In the genomic region with DNA sequence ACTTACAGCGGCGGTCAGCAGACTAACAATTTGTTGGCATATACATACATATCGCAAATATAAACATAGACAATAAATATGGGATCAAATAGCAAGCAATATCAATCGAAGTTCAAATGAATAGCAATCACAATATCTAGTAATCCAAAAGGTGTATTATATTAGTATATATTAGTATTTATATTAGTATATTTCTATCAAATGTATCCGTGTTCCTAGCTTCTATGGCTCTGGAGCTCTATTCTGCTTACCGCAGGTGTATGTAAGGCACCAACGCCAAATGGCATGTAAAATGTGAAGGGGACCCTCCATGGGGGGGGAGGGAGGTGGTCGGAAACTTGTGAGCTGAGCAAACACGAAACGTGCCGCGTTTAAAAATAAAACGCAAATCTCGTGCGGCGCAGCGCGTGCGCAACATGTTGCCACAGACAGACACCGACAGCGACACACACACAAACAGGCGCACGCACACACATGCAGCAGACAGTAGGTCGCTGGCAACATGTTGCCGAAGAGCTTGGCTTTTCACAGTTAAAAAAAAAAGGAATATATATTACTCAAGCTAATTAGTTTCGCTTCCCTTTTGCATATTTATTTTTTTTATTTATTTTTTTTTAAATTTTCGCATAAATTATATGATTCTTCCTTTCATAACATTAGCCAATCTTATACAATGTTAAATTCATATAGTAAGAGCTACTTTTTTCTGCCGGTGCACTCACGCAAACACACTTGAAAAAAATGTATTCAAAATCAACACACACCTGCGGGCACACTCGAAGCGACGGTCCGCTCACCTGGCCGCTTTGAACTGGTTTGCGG, we compare ENCODE assay signal across 1 fruit fly cellular context.
TF ChIP-seq lines count a peak whose summit lies in the region.

No protein-coding gene starts in this region.

TF ChIP-seq in whole organism, embryonic, 481 proteins besides CTCF, POLR2A, EP300 and RAD21 (continued from another document and continues in another):
- TF ChIP-seq sisA (GFP tag; IDR thresholded peaks at IDR 0.05; lab: Robert Waterston, UW) (peak; percentile 71), Chrac-16 (GFP tag; optimal IDR thresholded peaks at IDR 0.05; lab: Kevin White, UChicago) (peak; percentile 47), CG6654 (GFP tag; optimal IDR thresholded peaks at IDR 0.05; lab: Kevin White, UChicago) (peak; percentile 2), eve (GFP tag; optimal IDR thresholded peaks at IDR 0.05; lab: Kevin White, UChicago) (peak in 1 of 2 experiments; percentile 64), CG9797 (GFP tag; optimal IDR thresholded peaks at IDR 0.05; lab: Kevin White, UChicago) (no peak), CG11093 (GFP tag; IDR thresholded peaks at IDR 0.05; lab: Robert Waterston, UW) (peak; percentile 39; the same call in 1 of the 3 replicates), Neu2 (GFP tag; optimal IDR thresholded peaks at IDR 0.05; lab: Kevin White, UChicago; ENCODE audit: borderline replicate concordance) (no peak), insv (GFP tag; optimal IDR thresholded peaks at IDR 0.05; lab: Kevin White, UChicago) (no peak), hth (optimal IDR thresholded peaks at IDR 0.05; lab: Kevin White, UChicago) (no peak), stwl (tag; optimal IDR thresholded peaks at IDR 0.05; lab: Kevin White, UChicago) (no peak), CG2712 (tag; optimal IDR thresholded peaks at IDR 0.05; lab: Kevin White, UChicago) (peak; percentile 72), CG7839 (tag; optimal IDR thresholded peaks at IDR 0.05; lab: Kevin White, UChicago) (peak; percentile 77), unpg (GFP tag; optimal IDR thresholded peaks at IDR 0.05; lab: Kevin White, UChicago) (peak; percentile 67), Bdp1 (GFP tag; optimal IDR thresholded peaks at IDR 0.05; lab: Kevin White, UChicago) (no peak), Antp (GFP tag; optimal IDR thresholded peaks at IDR 0.05; lab: Kevin White, UChicago) (no peak), CG10366 (GFP tag; IDR thresholded peaks at IDR 0.05; lab: Robert Waterston, UW) (peak; percentile 63), zen (tag; optimal IDR thresholded peaks at IDR 0.05; lab: Kevin White, UChicago) (peak; percentile 26), wdn (GFP tag; IDR thresholded peaks at IDR 0.05; lab: Robert Waterston, UW) (peak; percentile 49; the same call in 1 of the 2 replicates), gfzf (GFP tag; optimal IDR thresholded peaks at IDR 0.05; lab: Kevin White, UChicago) (no peak), Adf1 (GFP tag; IDR thresholded peaks at IDR 0.05; lab: Robert Waterston, UW) (no peak), CG14014 (GFP tag; IDR thresholded peaks at IDR 0.05; lab: Robert Waterston, UW) (peak; percentile 27), psq (GFP tag; optimal IDR thresholded peaks at IDR 0.05; lab: Kevin White, UChicago) (no peak), Blimp-1 (GFP tag; optimal IDR thresholded peaks at IDR 0.05; lab: Kevin White, UChicago) (peak; percentile 74), cato (GFP tag; optimal IDR thresholded peaks at IDR 0.05; lab: Kevin White, UChicago; ENCODE audit: borderline replicate concordance) (peak; percentile 12), CG4328 (GFP tag; optimal IDR thresholded peaks at IDR 0.05; lab: Kevin White, UChicago) (peak; percentile 17), HLH54F (GFP tag; optimal IDR thresholded peaks at IDR 0.05; lab: Kevin White, UChicago) (no peak), CG30431 (GFP tag; optimal IDR thresholded peaks at IDR 0.05; lab: Kevin White, UChicago) (peak; percentile 27), Dip3 (GFP tag; optimal IDR thresholded peaks at IDR 0.05; lab: Kevin White, UChicago) (no peak), h (optimal IDR thresholded peaks at IDR 0.05; lab: Kevin White, UChicago) (no peak), CG3726 (GFP tag; IDR thresholded peaks at IDR 0.05; lab: Robert Waterston, UW) (peak; percentile 37; the same call in 2 of the 3 replicates), gt (GFP tag; IDR thresholded peaks at IDR 0.05; lab: Robert Waterston, UW) (peak; percentile 44; the same call in 1 of the 2 replicates), CG31224 (GFP tag; IDR thresholded peaks at IDR 0.05; lab: Robert Waterston, UW) (no peak; the same call in 1 of the 2 replicates), fu2 (GFP tag; optimal IDR thresholded peaks at IDR 0.05; lab: Kevin White, UChicago) (no peak), eyg (GFP tag; optimal IDR thresholded peaks at IDR 0.05; lab: Kevin White, UChicago) (no peak), CG11247 (GFP tag; IDR thresholded peaks at IDR 0.05; lab: Robert Waterston, UW) (peak; percentile 47), bowl (GFP tag; IDR thresholded peaks at IDR 0.05; lab: Robert Waterston, UW) (peak; percentile 24; the same call in 1 of the 2 replicates), schlank (tag; optimal IDR thresholded peaks at IDR 0.05; lab: Kevin White, UChicago) (no peak), CG7357 (GFP tag; IDR thresholded peaks at IDR 0.05; lab: Robert Waterston, UW) (0 out of 3 replicates have a peak, but pooled peaks have one; percentile 27), CG3838 (GFP tag; optimal IDR thresholded peaks at IDR 0.05; lab: Kevin White, UChicago) (no peak), Ravus (GFP tag; IDR thresholded peaks at IDR 0.05; lab: Robert Waterston, UW) (no peak; the same call in 1 of the 2 replicates), CG12744 (GFP tag; optimal IDR thresholded peaks at IDR 0.05; lab: Kevin White, UChicago) (no peak), CG10267 (tag; optimal IDR thresholded peaks at IDR 0.05; lab: Kevin White, UChicago) (peak; percentile 54), Max (GFP tag; optimal IDR thresholded peaks at IDR 0.05; lab: Kevin White, UChicago) (peak; percentile 1), NC2α (GFP tag; optimal IDR thresholded peaks at IDR 0.05; lab: Kevin White, UChicago) (no peak), CG17328 (GFP tag; IDR thresholded peaks at IDR 0.05; lab: Robert Waterston, UW) (peak; percentile 54), ftz-f1 (GFP tag; optimal IDR thresholded peaks at IDR 0.05; lab: Kevin White, UChicago) (no peak), MBD-R2 (GFP tag; IDR thresholded peaks at IDR 0.05; lab: Robert Waterston, UW) (peak; percentile 27; the same call in 1 of the 2 replicates), pfk (GFP tag; optimal IDR thresholded peaks at IDR 0.05; lab: Kevin White, UChicago) (no peak), CG33557 (GFP tag; optimal IDR thresholded peaks at IDR 0.05; lab: Kevin White, UChicago) (no peak), cad (GFP tag; optimal IDR thresholded peaks at IDR 0.05; lab: Kevin White, UChicago) (no peak), CG3065 (GFP tag; optimal IDR thresholded peaks at IDR 0.05; lab: Kevin White, UChicago) (no peak), CG13123 (GFP tag; optimal IDR thresholded peaks at IDR 0.05; lab: Kevin White, UChicago) (no peak), CG32767 (GFP tag; IDR thresholded peaks at IDR 0.05; lab: Robert Waterston, UW) (peak; percentile 86), gro (GFP tag; optimal IDR thresholded peaks at IDR 0.05; lab: Kevin White, UChicago) (no peak), CG15514 (GFP tag; optimal IDR thresholded peaks at IDR 0.05; lab: Kevin White, UChicago) (peak; percentile 38), gcm2 (GFP tag; optimal IDR thresholded peaks at IDR 0.05; lab: Kevin White, UChicago) (no peak), CG2202 (tag; optimal IDR thresholded peaks at IDR 0.05; lab: Kevin White, UChicago) (peak; percentile 3), zfh1 (GFP tag; IDR thresholded peaks at IDR 0.05; lab: Robert Waterston, UW) (peak; percentile 61; the same call in 2 of the 3 replicates), dysf (GFP tag; IDR thresholded peaks at IDR 0.05; lab: Robert Waterston, UW) (peak; percentile 80), CG34224 (GFP tag; IDR thresholded peaks at IDR 0.05; lab: Robert Waterston, UW; ENCODE audit: partially characterized antibody) (no peak), twi (tag; optimal IDR thresholded peaks at IDR 0.05; lab: Kevin White, UChicago) (no peak), D (optimal IDR thresholded peaks at IDR 0.05; lab: Kevin White, UChicago) (no peak), D (GFP tag; optimal IDR thresholded peaks at IDR 0.05; lab: Kevin White, UChicago) (peak; percentile 52), CG42726 (GFP tag; IDR thresholded peaks at IDR 0.05; lab: Robert Waterston, UW; ENCODE audit: partially characterized antibody) (no peak), CG8290 (GFP tag; optimal IDR thresholded peaks at IDR 0.05; lab: Kevin White, UChicago) (no peak), CG8290 (tag; optimal IDR thresholded peaks at IDR 0.05; lab: Kevin White, UChicago) (peak in 1 of 2 experiments; percentile 21), CG11456 (GFP tag; IDR thresholded peaks at IDR 0.05; lab: Robert Waterston, UW) (peak; percentile 75; the same call in 2 of the 3 replicates), Hr78 (GFP tag; optimal IDR thresholded peaks at IDR 0.05; lab: Kevin White, UChicago) (no peak), CG12071 (GFP tag; optimal IDR thresholded peaks at IDR 0.05; lab: Kevin White, UChicago) (peak; percentile 40), unc-4 (GFP tag; IDR thresholded peaks at IDR 0.05; lab: Robert Waterston, UW; ENCODE audit: partially characterized antibody) (no peak), CG9727 (GFP tag; optimal IDR thresholded peaks at IDR 0.05; lab: Kevin White, UChicago) (peak; percentile 58), ERR (GFP tag; optimal IDR thresholded peaks at IDR 0.05; lab: Kevin White, UChicago) (no peak), phol (tag; optimal IDR thresholded peaks at IDR 0.05; lab: Kevin White, UChicago) (peak; percentile 76), ttk (GFP tag; IDR thresholded peaks at IDR 0.05; lab: Robert Waterston, UW) (peak; percentile 75), CG18262 (tag; optimal IDR thresholded peaks at IDR 0.05; lab: Kevin White, UChicago) (peak; percentile 50), tx (GFP tag; optimal IDR thresholded peaks at IDR 0.05; lab: Kevin White, UChicago) (no peak), wor (GFP tag; IDR thresholded peaks at IDR 0.05; lab: Robert Waterston, UW) (peak; percentile 65; the same call in 1 of the 2 replicates), Lpt (GFP tag; optimal IDR thresholded peaks at IDR 0.05; lab: Kevin White, UChicago) (no peak), Elba2 (GFP tag; optimal IDR thresholded peaks at IDR 0.05; lab: Kevin White, UChicago) (no peak), CG11560 (tag; IDR thresholded peaks at IDR 0.05; lab: Robert Waterston, UW) (0 out of 3 replicates have a peak, but pooled peaks have one; percentile 19), Hey (tag; optimal IDR thresholded peaks at IDR 0.05; lab: Kevin White, UChicago) (no peak), CG10959 (GFP tag; IDR thresholded peaks at IDR 0.05; lab: Robert Waterston, UW) (0 out of 2 replicates have a peak, but pooled peaks have one; percentile 27), CG10565 (GFP tag; optimal IDR thresholded peaks at IDR 0.05; lab: Kevin White, UChicago) (no peak), knrl (GFP tag; IDR thresholded peaks at IDR 0.05; lab: Robert Waterston, UW; ENCODE audit: partially characterized antibody) (no peak), CG2120 (GFP tag; optimal IDR thresholded peaks at IDR 0.05; lab: Kevin White, UChicago) (peak; percentile 57), btn (GFP tag; optimal IDR thresholded peaks at IDR 0.05; lab: Kevin White, UChicago) (no peak), ato (GFP tag; IDR thresholded peaks at IDR 0.05; lab: Robert Waterston, UW; ENCODE audit: partially characterized antibody) (no peak), Abd-B (GFP tag; optimal IDR thresholded peaks at IDR 0.05; lab: Kevin White, UChicago) (peak; percentile 41), CG2875 (GFP tag; optimal IDR thresholded peaks at IDR 0.05; lab: Kevin White, UChicago) (peak; percentile 2), Pdp1 (GFP tag; optimal IDR thresholded peaks at IDR 0.05; lab: Kevin White, UChicago) (peak; percentile 25 to 30), CG17802 (tag; optimal IDR thresholded peaks at IDR 0.05; lab: Kevin White, UChicago) (peak; percentile 35), Oaz (GFP tag; IDR thresholded peaks at IDR 0.05; lab: Robert Waterston, UW) (peak; percentile 55; the same call in 1 of the 2 replicates), dm (GFP tag; optimal IDR thresholded peaks at IDR 0.05; lab: Kevin White, UChicago) (no peak), Hmx (GFP tag; optimal IDR thresholded peaks at IDR 0.05; lab: Kevin White, UChicago) (no peak), Ssrp (tag; optimal IDR thresholded peaks at IDR 0.05; lab: Kevin White, UChicago) (peak; percentile 63), CG2199 (GFP tag; IDR thresholded peaks at IDR 0.05; lab: Robert Waterston, UW) (peak; percentile 69; the same call in 2 of the 3 replicates), shn (GFP tag; optimal IDR thresholded peaks at IDR 0.05; lab: Kevin White, UChicago) (no peak), CG33213 (GFP tag; optimal IDR thresholded peaks at IDR 0.05; lab: Kevin White, UChicago) (no peak), CG1529 (GFP tag; optimal IDR thresholded peaks at IDR 0.05; lab: Kevin White, UChicago) (no peak), CG10209 (GFP tag; optimal IDR thresholded peaks at IDR 0.05; lab: Kevin White, UChicago) (peak; percentile 55), Oli (tag; optimal IDR thresholded peaks at IDR 0.05; lab: Kevin White, UChicago) (peak; percentile 64), CG5245 (GFP tag; optimal IDR thresholded peaks at IDR 0.05; lab: Kevin White, UChicago) (peak; percentile 40), repo (GFP tag; optimal IDR thresholded peaks at IDR 0.05; lab: Kevin White, UChicago) (no peak), p53 (GFP tag; optimal IDR thresholded peaks at IDR 0.05; lab: Kevin White, UChicago) (no peak), CG17359 (tag; optimal IDR thresholded peaks at IDR 0.05; lab: Kevin White, UChicago) (peak; percentile 78), pum (GFP tag; optimal IDR thresholded peaks at IDR 0.05; lab: Kevin White, UChicago) (peak; percentile 2), CG8765 (GFP tag; IDR thresholded peaks at IDR 0.05; lab: Robert Waterston, UW) (no peak), fd102C (GFP tag; optimal IDR thresholded peaks at IDR 0.05; lab: Kevin White, UChicago) (no peak), luna (GFP tag; optimal IDR thresholded peaks at IDR 0.05; lab: Kevin White, UChicago) (no peak), amos (GFP tag; IDR thresholded peaks at IDR 0.05; lab: Robert Waterston, UW; ENCODE audit: partially characterized antibody) (no peak), CG11695 (GFP tag; IDR thresholded peaks at IDR 0.05; lab: Robert Waterston, UW) (peak; percentile 74), CG15696 (tag; optimal IDR thresholded peaks at IDR 0.05; lab: Kevin White, UChicago) (peak; percentile 14), CG16813 (GFP tag; IDR thresholded peaks at IDR 0.05; lab: Robert Waterston, UW; ENCODE audit: partially characterized antibody) (no peak), bab2 (GFP tag; optimal IDR thresholded peaks at IDR 0.05; lab: Kevin White, UChicago) (peak; percentile 40), grau (tag; optimal IDR thresholded peaks at IDR 0.05; lab: Kevin White, UChicago) (peak; percentile 60), CG2889 (GFP tag; IDR thresholded peaks at IDR 0.05; lab: Robert Waterston, UW) (peak; percentile 18; the same call in 1 of the 3 replicates), Dll (GFP tag; IDR thresholded peaks at IDR 0.05; lab: Robert Waterston, UW; ENCODE audit: partially characterized antibody) (no peak), emc (GFP tag; optimal IDR thresholded peaks at IDR 0.05; lab: Kevin White, UChicago) (no peak), CG17385 (GFP tag; optimal IDR thresholded peaks at IDR 0.05; lab: Kevin White, UChicago) (peak; percentile 50)
